Fruit fly (Drosophila melanogaster): Measurements from ENCODE around the gene Pdp1.

The Pdp1 gene

dm6 chr3L:7772160-7772798 is 94.9 kb downstream of the Pdp1 start:
- no peak for TF ChIP-seq noc (tag; optimal IDR thresholded peaks at IDR 0.05)

dm6 chr3L:7768252-7768651 is 98.9 kb downstream of the Pdp1 start, which contains the start of gene CG32371:
Gene CG32371 (minus strand): TSS chr3L:7768352.
- no peak for TF ChIP-seq noc (tag; optimal IDR thresholded peaks at IDR 0.05)

Data from whole organism, larva.